Fruit fly (Drosophila melanogaster): ENCODE measurements around the gene CG6144.

The CG6144 gene

DNA sequence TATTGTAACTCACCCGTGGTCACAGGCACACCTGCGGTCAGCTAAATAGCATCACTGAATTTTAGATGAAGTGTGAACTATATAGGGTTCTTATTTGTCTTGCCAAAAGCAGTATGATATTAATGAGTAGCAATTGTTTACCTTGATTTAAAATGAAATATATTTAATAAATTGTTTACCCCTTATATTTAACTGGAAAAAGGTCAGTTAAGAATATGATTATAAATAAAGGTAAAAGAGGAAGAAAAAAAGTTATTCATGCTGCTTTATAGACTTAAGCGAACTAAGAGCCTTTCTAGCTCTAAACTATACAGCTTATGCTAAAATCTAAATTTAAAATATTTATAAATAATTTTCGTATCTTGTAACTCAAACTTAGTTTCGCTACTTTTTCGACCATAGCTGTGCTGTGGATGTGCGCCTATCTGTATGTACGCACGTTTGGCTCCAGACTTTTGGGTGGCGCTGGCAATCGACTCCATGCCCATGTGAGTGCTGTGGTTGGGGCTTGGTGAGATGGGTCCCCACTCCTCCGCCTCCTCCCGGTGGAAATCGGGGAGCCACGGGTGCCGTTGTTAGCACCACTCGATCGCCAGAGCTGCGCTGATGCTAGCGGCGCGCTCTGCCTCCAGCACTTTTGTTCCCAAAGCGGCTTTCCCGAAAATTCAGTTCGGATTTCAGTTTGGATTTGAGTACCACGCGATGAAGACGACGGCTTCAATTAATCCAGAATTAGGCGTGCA is 46.3 kb upstream of the CG6144 start, which contains the start of gene loh (continued):
- TF ChIP-seq Awh (GFP tag; IDR thresholded peaks at IDR 0.05) = no peak
- no peak for TF ChIP-seq Fer3 (tag; optimal IDR thresholded peaks at IDR 0.05)
- TF ChIP-seq odd (GFP tag; optimal IDR thresholded peaks at IDR 0.05) = peak; percentile 39
- no peak for TF ChIP-seq CG8281 (tag; optimal IDR thresholded peaks at IDR 0.05)
- no peak for TF ChIP-seq Adf1 (GFP tag; IDR thresholded peaks at IDR 0.05)
- TF ChIP-seq bowl (GFP tag; IDR thresholded peaks at IDR 0.05) = no peak
- TF ChIP-seq CG17829 (tag; optimal IDR thresholded peaks at IDR 0.05) = peak; percentile 65
- no peak for TF ChIP-seq sima (GFP tag; optimal IDR thresholded peaks at IDR 0.05)
- no peak for TF ChIP-seq CG8478 (optimal IDR thresholded peaks at IDR 0.05)
- no peak for TF ChIP-seq psq (GFP tag; optimal IDR thresholded peaks at IDR 0.05)
- TF ChIP-seq CG32532 (GFP tag; IDR thresholded peaks at IDR 0.05) = no peak
- TF ChIP-seq tgo (GFP tag; IDR thresholded peaks at IDR 0.05) = no peak
- TF ChIP-seq sd (tag; optimal IDR thresholded peaks at IDR 0.05) = no peak
- TF ChIP-seq Bteb2 (GFP tag; optimal IDR thresholded peaks at IDR 0.05) = no peak
- no peak for TF ChIP-seq pzg (GFP tag; optimal IDR thresholded peaks at IDR 0.05)
- TF ChIP-seq Mrtf (GFP tag; IDR thresholded peaks at IDR 0.05) = no peak
- peak; percentile 61 for TF ChIP-seq CG1233 (GFP tag; optimal IDR thresholded peaks at IDR 0.05)
- no peak for TF ChIP-seq bbx (GFP tag; IDR thresholded peaks at IDR 0.05; ENCODE audit: partially characterized antibody)
- no peak for TF ChIP-seq ham (GFP tag; IDR thresholded peaks at IDR 0.05)
- TF ChIP-seq CG17359 (tag; optimal IDR thresholded peaks at IDR 0.05) = peak; percentile 52
- TF ChIP-seq al (GFP tag; IDR thresholded peaks at IDR 0.05) = no peak
- no peak for TF ChIP-seq MTF-1 (GFP tag; optimal IDR thresholded peaks at IDR 0.05; ENCODE audit: borderline replicate concordance)
- no peak for TF ChIP-seq B-H1 (GFP tag; IDR thresholded peaks at IDR 0.05)
- no peak for TF ChIP-seq insv (GFP tag; optimal IDR thresholded peaks at IDR 0.05)
- peak; percentile 76 for TF ChIP-seq CG9437 (GFP tag; optimal IDR thresholded peaks at IDR 0.05)
- no peak for TF ChIP-seq MESR4 (GFP tag; optimal IDR thresholded peaks at IDR 0.05)
- no peak for TF ChIP-seq CG12071 (GFP tag; optimal IDR thresholded peaks at IDR 0.05)
- TF ChIP-seq HLH3B (GFP tag; IDR thresholded peaks at IDR 0.05) = 0 out of 2 replicates have a peak, but pooled peaks have one; percentile 45
- no peak for TF ChIP-seq hbn (GFP tag; IDR thresholded peaks at IDR 0.05; ENCODE audit: partially characterized antibody)
- no peak for TF ChIP-seq Hmr (GFP tag; optimal IDR thresholded peaks at IDR 0.05)
- TF ChIP-seq CG30020 (tag; optimal IDR thresholded peaks at IDR 0.05) = peak; percentile 38
- TF ChIP-seq yki (optimal IDR thresholded peaks at IDR 0.05) = no peak
- TF ChIP-seq amos (GFP tag; IDR thresholded peaks at IDR 0.05; ENCODE audit: partially characterized antibody) = no peak
- no peak for TF ChIP-seq Tbp (GFP tag; optimal IDR thresholded peaks at IDR 0.05)
- no peak for TF ChIP-seq her (GFP tag; optimal IDR thresholded peaks at IDR 0.05)
- TF ChIP-seq CoRest (tag; optimal IDR thresholded peaks at IDR 0.05) = peak; percentile 73
- TF ChIP-seq scrt (GFP tag; optimal IDR thresholded peaks at IDR 0.05) = no peak
- TF ChIP-seq pum (GFP tag; optimal IDR thresholded peaks at IDR 0.05) = no peak
- TF ChIP-seq Aef1 (GFP tag; IDR thresholded peaks at IDR 0.05) = no peak
- no peak for TF ChIP-seq CG7357 (GFP tag; IDR thresholded peaks at IDR 0.05)
- TF ChIP-seq CG13123 (GFP tag; optimal IDR thresholded peaks at IDR 0.05) = no peak
- TF ChIP-seq jing (GFP tag; optimal IDR thresholded peaks at IDR 0.05) = no peak
- no peak for TF ChIP-seq ERR (GFP tag; optimal IDR thresholded peaks at IDR 0.05)
- peak; percentile 25 for TF ChIP-seq CG10431 (GFP tag; optimal IDR thresholded peaks at IDR 0.05)
- no peak for TF ChIP-seq Mes4 (GFP tag; optimal IDR thresholded peaks at IDR 0.05)
- no peak for TF ChIP-seq CG34376 (GFP tag; optimal IDR thresholded peaks at IDR 0.05)
- TF ChIP-seq CG14014 (GFP tag; IDR thresholded peaks at IDR 0.05) = no peak
- TF ChIP-seq CG15696 (tag; optimal IDR thresholded peaks at IDR 0.05) = peak; percentile 10
- no peak for TF ChIP-seq Scr (GFP tag; IDR thresholded peaks at IDR 0.05; ENCODE audit: partially characterized antibody)
- peak; percentile 72 for TF ChIP-seq grau (tag; optimal IDR thresholded peaks at IDR 0.05)
- TF ChIP-seq CG15514 (GFP tag; optimal IDR thresholded peaks at IDR 0.05) = peak; percentile 12

Measured in whole organism, embryonic.